Worm (Caenorhabditis elegans): Measurements from ENCODE around the gene prp-39.
A peak's percentile ranks its signal among the peaks of the same experiment; 100 is the strongest.

Gene prp-39

DNA sequence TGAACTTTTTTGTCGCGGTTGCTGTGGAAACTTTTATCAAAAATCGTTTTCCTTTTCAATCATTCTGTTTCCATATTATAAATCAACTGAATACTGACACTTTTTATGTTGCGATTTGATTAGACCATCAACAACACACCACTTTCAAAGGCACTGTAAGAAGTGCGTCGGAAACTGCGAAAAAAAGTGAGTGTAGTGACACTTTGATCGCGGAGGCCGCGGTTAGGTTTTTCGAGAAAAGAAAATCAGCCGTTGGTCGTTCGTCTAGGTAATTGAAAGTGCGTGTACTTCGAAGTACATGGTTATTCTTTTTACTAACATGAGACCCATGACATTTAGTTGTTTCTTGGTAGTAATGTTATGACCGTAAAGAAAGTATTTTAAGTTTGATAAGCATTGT lies 13.2 kb upstream of the prp-39 start:
- TF ChIP-seq ham-2 (GFP tag; optimal IDR thresholded peaks at IDR 0.05), result no peak
- TF ChIP-seq unc-62 (GFP tag; optimal IDR thresholded peaks at IDR 0.05), result no peak
- TF ChIP-seq sem-2 (GFP tag; optimal IDR thresholded peaks at IDR 0.05), result no peak
- TF ChIP-seq nhr-12 (tag; optimal IDR thresholded peaks at IDR 0.05), result no peak
- no peak for TF ChIP-seq lin-32 (GFP tag; optimal IDR thresholded peaks at IDR 0.05)
- no peak for TF ChIP-seq mep-1 (tag; optimal IDR thresholded peaks at IDR 0.05)
- TF ChIP-seq lsy-2 (tag; optimal IDR thresholded peaks at IDR 0.05), result no peak
- no peak for TF ChIP-seq cnd-1 (tag; optimal IDR thresholded peaks at IDR 0.05)
- no peak for TF ChIP-seq ceh-43 (GFP tag; optimal IDR thresholded peaks at IDR 0.05)
- TF ChIP-seq drap-1 (GFP tag; optimal IDR thresholded peaks at IDR 0.05), result no peak
- no peak for TF ChIP-seq flh-1 (GFP tag; optimal IDR thresholded peaks at IDR 0.05)
- TF ChIP-seq ces-1 (GFP tag; optimal IDR thresholded peaks at IDR 0.05), result no peak
- no peak for TF ChIP-seq ceh-83 (GFP tag; optimal IDR thresholded peaks at IDR 0.05)
- no peak for TF ChIP-seq elt-1 (tag; optimal IDR thresholded peaks at IDR 0.05; ENCODE audit: borderline replicate concordance, insufficient read depth)
- no peak for TF ChIP-seq zip-8 (tag; optimal IDR thresholded peaks at IDR 0.05)

DNA sequence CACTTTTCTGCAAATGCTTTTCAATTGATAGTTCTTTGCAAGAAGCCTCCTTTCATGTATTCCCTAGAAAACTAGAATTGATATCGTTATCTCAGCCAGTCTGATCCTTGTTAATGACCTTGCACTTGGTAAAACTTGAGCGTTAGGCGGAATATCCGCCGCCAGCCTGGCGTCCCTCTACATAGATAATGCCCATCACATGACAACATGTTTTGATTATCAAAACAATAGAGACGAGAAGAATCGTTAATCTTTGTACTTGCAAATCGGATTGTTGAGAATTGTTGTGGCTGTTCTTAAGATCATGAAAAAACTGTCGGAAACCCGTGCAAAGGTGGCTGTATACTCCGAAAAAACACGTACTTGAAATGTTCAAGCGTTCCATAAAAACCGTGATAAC lies 11.2 kb upstream of the prp-39 start:
- TF ChIP-seq zip-8 (tag; optimal IDR thresholded peaks at IDR 0.05), result no peak
- TF ChIP-seq M03D4.4 (tag; optimal IDR thresholded peaks at IDR 0.05), result no peak
- no peak for TF ChIP-seq sem-2 (GFP tag; optimal IDR thresholded peaks at IDR 0.05)
- no peak for TF ChIP-seq blmp-1 (tag; optimal IDR thresholded peaks at IDR 0.05)
- TF ChIP-seq ceh-43 (GFP tag; optimal IDR thresholded peaks at IDR 0.05), result no peak
- no peak for TF ChIP-seq ham-2 (GFP tag; optimal IDR thresholded peaks at IDR 0.05)
- no peak for TF ChIP-seq ceh-39 (tag; optimal IDR thresholded peaks at IDR 0.05)

- TF ChIP-seq cnd-1 (tag; optimal IDR thresholded peaks at IDR 0.05) (no peak), mep-1 (tag; optimal IDR thresholded peaks at IDR 0.05) (no peak), ham-2 (GFP tag; optimal IDR thresholded peaks at IDR 0.05) (no peak), sem-2 (GFP tag; optimal IDR thresholded peaks at IDR 0.05) (no peak), pha-4 (tag; optimal IDR thresholded peaks at IDR 0.05) (no peak), flh-1 (GFP tag; optimal IDR thresholded peaks at IDR 0.05) (no peak), nhr-76 (tag; optimal IDR thresholded peaks at IDR 0.05) (no peak), ztf-11 (tag; optimal IDR thresholded peaks at IDR 0.05) (no peak), ceh-39 (tag; optimal IDR thresholded peaks at IDR 0.05) (no peak), mls-2 (tag; optimal IDR thresholded peaks at IDR 0.05) (no peak), lin-32 (GFP tag; optimal IDR thresholded peaks at IDR 0.05) (no peak), ceh-83 (GFP tag; optimal IDR thresholded peaks at IDR 0.05) (no peak), hlh-1 (tag; optimal IDR thresholded peaks at IDR 0.05) (no peak)
Observed at ce11 chrV:5691665-5692407, 9.4 kb upstream of the prp-39 start, which contains the start of gene F25B4.8. Gene F25B4.8, minus strand, starts transcription at chrV:5691715.

DNA sequence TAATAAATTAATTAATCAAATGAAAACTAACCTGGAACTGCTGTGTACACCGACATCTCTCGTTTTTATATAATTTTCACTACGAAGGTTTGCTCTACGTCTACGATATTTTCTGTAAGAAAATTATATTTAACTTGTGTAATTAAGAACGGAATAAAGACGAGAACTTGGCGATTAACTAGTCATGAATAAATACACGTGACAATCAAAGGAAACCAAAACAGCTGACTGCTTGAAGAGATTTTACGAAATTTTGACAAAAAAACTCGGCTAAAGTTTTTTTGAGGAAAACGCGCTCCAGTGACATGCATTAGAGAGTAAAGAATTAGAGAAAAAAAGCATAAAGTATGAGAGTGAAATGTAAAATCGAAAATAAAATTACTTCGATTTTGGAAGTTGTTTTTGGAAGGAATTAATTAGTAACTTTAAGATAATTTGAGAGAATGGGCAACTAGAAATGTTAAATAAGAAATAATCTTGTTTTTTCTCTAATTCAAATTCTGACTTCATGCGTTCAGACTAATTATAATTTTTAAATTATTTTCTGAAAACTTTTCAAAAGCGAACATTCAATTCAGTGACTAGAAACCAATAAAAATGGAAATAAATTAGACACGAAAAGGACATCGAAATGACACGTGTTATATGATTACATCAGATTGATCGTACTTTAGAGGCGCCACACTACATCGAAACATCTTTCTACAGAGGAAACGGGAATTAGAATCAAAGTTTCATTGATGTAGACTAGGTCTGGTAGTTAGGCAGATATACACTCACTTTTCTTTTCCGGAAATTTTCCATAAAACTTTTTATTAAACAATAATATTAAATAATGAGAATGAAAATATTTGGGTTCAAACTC lies 4.9 kb upstream of the prp-39 start, which contains the start of gene F25B4.7:
TSS of gene F25B4.7 (minus strand) at position 112 of the 865 bp plus-strand sequence.
- TF ChIP-seq unc-120 (tag; optimal IDR thresholded peaks at IDR 0.05; ENCODE audit: poor library complexity, severe bottlenecking) (no peak), ces-1 (GFP tag; optimal IDR thresholded peaks at IDR 0.05) (peak; percentile 52)

DNA sequence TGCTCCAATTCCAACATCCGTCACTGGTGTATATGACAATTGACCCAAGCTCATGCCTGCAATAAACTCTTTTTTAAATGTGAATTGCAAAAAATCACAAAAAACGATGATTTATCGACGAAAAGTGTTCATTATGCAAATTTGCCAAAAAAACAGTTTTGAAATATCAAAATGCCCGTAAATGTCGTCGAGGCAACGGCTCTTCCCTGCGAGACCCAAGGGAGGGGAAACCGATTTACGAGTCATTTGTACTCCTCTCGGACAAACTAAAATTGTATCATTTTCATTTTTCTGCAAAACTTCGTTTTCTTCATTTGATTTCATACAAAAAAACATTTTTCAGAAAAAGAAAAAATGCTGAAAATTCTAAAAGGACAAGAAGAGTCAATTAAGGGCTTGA lies 2.1 kb upstream of the prp-39 start, which contains the start of the genes hmgs-1 and F25B4.4:
TSS of gene hmgs-1 (minus strand) at position 56 of the 400 bp plus-strand sequence.
TSS of gene F25B4.4 (plus strand) at position 340 of the 400 bp plus-strand sequence.
- TF ChIP-seq hlh-1 (tag; optimal IDR thresholded peaks at IDR 0.05) (peak; percentile 26), bed-3 (GFP tag; optimal IDR thresholded peaks at IDR 0.05) (no peak), nhr-2 (tag; optimal IDR thresholded peaks at IDR 0.05) (peak; percentile 47), lin-32 (GFP tag; optimal IDR thresholded peaks at IDR 0.05) (no peak), mls-2 (tag; optimal IDR thresholded peaks at IDR 0.05) (peak; percentile 31), unc-62 (GFP tag; optimal IDR thresholded peaks at IDR 0.05) (peak; percentile 27), pha-4 (tag; optimal IDR thresholded peaks at IDR 0.05) (peak; percentile 71), unc-120 (tag; optimal IDR thresholded peaks at IDR 0.05; ENCODE audit: poor library complexity, severe bottlenecking) (peak; percentile 98), nhr-76 (tag; optimal IDR thresholded peaks at IDR 0.05) (no peak), elt-3 (tag; optimal IDR thresholded peaks at IDR 0.05) (no peak), ceh-39 (tag; optimal IDR thresholded peaks at IDR 0.05) (peak; percentile 45), blmp-1 (tag; optimal IDR thresholded peaks at IDR 0.05) (no peak), mab-5 (tag; optimal IDR thresholded peaks at IDR 0.05) (peak; percentile 15), sptf-1 (tag; optimal IDR thresholded peaks at IDR 0.05) (peak; percentile 42), mep-1 (tag; optimal IDR thresholded peaks at IDR 0.05) (peak; percentile 95), lsy-2 (tag; optimal IDR thresholded peaks at IDR 0.05) (peak; percentile 83), sem-2 (GFP tag; optimal IDR thresholded peaks at IDR 0.05) (no peak), nhr-237 (tag; optimal IDR thresholded peaks at IDR 0.05) (peak; percentile 91), flh-1 (GFP tag; optimal IDR thresholded peaks at IDR 0.05) (no peak), ces-1 (GFP tag; optimal IDR thresholded peaks at IDR 0.05) (peak; percentile 85), ceh-43 (GFP tag; optimal IDR thresholded peaks at IDR 0.05) (no peak), drap-1 (GFP tag; optimal IDR thresholded peaks at IDR 0.05) (peak; percentile 32), lin-13 (tag; optimal IDR thresholded peaks at IDR 0.05) (peak; percentile 87)
